Fruit fly (Drosophila melanogaster) Kc167 (cell line): ENCODE results near the gene CG17163.

ENCODE experiments used
- Myc ChIP-seq: fragments of >200 bp; optimal IDR thresholded peaks from 2 replicates; lab custom pipeline; 2017; ENCODE audit warnings: missing external identifiers
- Sin3A ChIP-seq: fragments of >200 bp; optimal IDR thresholded peaks from 2 replicates; lab custom pipeline; 2018; ENCODE audit warnings: missing external identifiers
- h ChIP-seq: fragments of >200 bp; optimal IDR thresholded peaks from 3 replicates; lab custom pipeline; 2018; ENCODE audit warnings: missing external identifiers
- psq ChIP-seq: fragments of >200 bp; optimal IDR thresholded peaks from 2 replicates; lab custom pipeline; 2017; ENCODE audit warnings: missing external identifiers

DNA sequence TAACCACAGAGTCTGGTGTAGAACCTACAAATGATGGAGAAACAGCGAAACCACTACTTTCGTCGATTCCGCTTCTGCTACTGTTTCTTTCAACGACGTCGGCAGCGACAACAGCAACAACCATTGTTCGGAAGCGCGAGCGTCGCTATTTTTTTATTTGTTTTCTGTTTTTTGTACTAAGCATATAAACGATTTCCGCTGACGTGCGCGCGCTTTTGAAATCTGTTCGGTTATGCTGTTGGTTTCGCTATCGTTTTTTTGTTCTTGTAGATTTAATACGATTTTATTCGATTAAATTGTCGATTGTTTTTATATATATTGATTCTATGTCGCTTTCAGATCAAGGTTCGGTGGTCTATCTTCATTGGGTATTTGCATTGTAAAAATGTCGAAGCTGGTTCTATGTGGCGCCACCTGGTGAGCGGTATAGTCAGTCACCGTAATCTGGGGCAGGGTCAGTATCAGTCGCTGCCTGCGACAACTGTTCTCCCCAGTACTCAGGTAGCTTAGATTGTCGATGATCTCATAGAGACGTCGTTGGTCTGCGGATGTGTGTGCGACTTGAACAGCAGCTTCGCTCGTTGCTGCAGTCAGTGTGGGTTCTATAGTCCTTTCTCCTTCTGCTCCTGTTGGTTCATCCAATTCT is 6.7 kb upstream of the CG17163 start:
- TF ChIP-seq Sin3A = no peak
- TF ChIP-seq h (lab: Kevin White, UChicago) = no peak
- TF ChIP-seq psq (lab: Kevin White, UChicago) = no peak
- no peak for TF ChIP-seq Myc
